Worm (Caenorhabditis elegans): Measurements from ENCODE around the gene col-118.
A peak's percentile ranks its signal among the peaks of the same experiment; 100 is the strongest.

Gene col-118

DNA sequence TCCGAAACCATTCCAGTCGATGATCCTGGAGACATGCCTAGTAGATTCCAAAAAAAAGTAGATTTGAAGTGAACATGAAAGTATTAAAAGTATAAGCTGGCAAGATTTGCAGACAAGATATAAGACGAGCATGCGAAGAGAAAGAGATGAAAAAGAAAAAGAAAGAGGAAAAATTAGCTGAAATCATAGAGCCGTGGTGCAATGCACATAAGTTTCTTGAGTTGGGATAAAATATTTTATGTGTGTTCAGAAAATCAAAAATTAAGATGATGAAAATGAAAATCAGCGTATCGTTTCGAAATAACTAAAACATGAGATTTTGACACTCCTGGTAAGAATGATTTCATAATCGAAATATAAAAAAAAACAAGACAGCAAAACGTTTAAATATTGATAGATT, 3.6 kb upstream of the col-118 start, which contains the start of gene T11B7.2:
Gene T11B7.2, minus strand, starts transcription at position 101 of the 400 bp plus-strand sequence.
- no peak for TF ChIP-seq php-3 (GFP tag; IDR thresholded peaks at IDR 0.05)
- no peak for TF ChIP-seq lir-3 (tag; optimal IDR thresholded peaks at IDR 0.05)
- no peak for TF ChIP-seq mdt-29 (GFP tag; IDR thresholded peaks at IDR 0.05)
- TF ChIP-seq tra-1 (GFP tag; IDR thresholded peaks at IDR 0.05) = no peak
- no peak for TF ChIP-seq saeg-2 (GFP tag; IDR thresholded peaks at IDR 0.05)
- TF ChIP-seq zfp-2 (tag; optimal IDR thresholded peaks at IDR 0.05) = no peak
- no peak for TF ChIP-seq rbr-2 (tag; optimal IDR thresholded peaks at IDR 0.05)
- TF ChIP-seq mxl-2 (GFP tag; conservative IDR thresholded peaks at IDR 0.05) = no peak
- TF ChIP-seq lin-38 (GFP tag; IDR thresholded peaks at IDR 0.05) = no peak
- no peak for TF ChIP-seq daf-8 (GFP tag; IDR thresholded peaks at IDR 0.05)
- no peak for TF ChIP-seq dpl-1 (GFP tag; optimal IDR thresholded peaks at IDR 0.05)
- TF ChIP-seq pqm-1 (tag; optimal IDR thresholded peaks at IDR 0.05) = no peak
- no peak for TF ChIP-seq madf-9 (GFP tag; conservative IDR thresholded peaks at IDR 0.05)
- TF ChIP-seq nhr-77 (tag; optimal IDR thresholded peaks at IDR 0.05) = no peak

DNA sequence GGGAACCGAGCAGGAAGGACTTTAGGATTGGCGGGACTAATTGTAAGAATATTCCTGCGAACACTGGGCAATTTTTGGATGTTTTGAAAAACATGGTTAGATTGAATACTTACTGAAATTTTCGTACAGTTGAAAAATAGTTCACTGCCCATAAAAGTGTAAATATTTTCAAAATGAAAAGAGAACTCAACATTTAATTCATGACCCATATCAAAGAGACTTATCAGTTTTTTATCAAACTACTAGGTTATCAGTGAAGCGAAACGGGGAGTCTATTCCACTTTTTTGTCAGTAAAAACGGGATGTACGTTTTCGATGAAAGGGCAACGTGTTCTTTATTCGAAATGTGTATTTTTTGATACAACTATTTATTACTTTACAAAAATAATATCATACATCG, 2.1 kb upstream of the col-118 start:
- no peak for TF ChIP-seq vab-7 (GFP tag; IDR thresholded peaks at IDR 0.05)
- TF ChIP-seq T20F7.1 (GFP tag; optimal IDR thresholded peaks at IDR 0.05) = peak; percentile 5
- TF ChIP-seq ces-1 (GFP tag; optimal IDR thresholded peaks at IDR 0.05) = no peak
- peak; percentile 94 for TF ChIP-seq pqm-1 (tag; optimal IDR thresholded peaks at IDR 0.05)
- peak; percentile 62 for TF ChIP-seq nhr-28 (tag; optimal IDR thresholded peaks at IDR 0.05)
- peak; percentile 36 for TF ChIP-seq hlh-11 (tag; optimal IDR thresholded peaks at IDR 0.05)
- TF ChIP-seq dve-1 (tag; optimal IDR thresholded peaks at IDR 0.05; ENCODE audit: insufficient read depth) = peak; percentile 32
- no peak for TF ChIP-seq mdl-1 (tag; optimal IDR thresholded peaks at IDR 0.05)
- TF ChIP-seq dmd-6 (GFP tag; IDR thresholded peaks at IDR 0.05) = peak; percentile 39; the same call in 1 of the 2 replicates
- no peak for TF ChIP-seq daf-16 (GFP tag; optimal IDR thresholded peaks at IDR 0.05)
- peak; percentile 56 for TF ChIP-seq daf-16 (tag; optimal IDR thresholded peaks at IDR 0.05)

- TF ChIP-seq set-16 (GFP tag; IDR thresholded peaks at IDR 0.05) = peak; percentile 85
- TF ChIP-seq nhr-237 (tag; optimal IDR thresholded peaks at IDR 0.05) = no peak
- TF ChIP-seq ama-1 (optimal IDR thresholded peaks at IDR 0.05) = no peak
- no peak for TF ChIP-seq dve-1 (tag; optimal IDR thresholded peaks at IDR 0.05; ENCODE audit: insufficient read depth)
Measured at ce11 chrIV:8848983-8849382, 965 bp downstream of the col-118 start.

DNA sequence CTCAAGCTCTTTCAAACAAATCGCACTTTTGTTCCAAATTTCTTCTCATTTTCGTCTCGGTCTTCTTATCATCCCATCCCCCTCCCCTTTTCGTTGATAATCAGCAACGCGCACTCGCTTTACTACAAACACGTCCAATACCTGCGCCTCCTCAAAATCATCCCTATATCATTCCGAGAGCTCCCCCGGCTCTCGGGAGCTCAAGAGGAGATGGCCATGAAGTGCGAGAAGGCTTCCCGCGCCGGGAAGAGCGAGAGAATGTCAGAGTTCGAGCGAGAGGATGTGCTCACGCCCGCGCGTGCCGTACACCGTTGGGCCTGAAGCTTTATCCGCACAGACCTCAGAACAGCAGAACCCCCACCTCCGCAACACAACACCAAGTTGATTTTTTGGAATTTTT, 2.8 kb downstream of the col-118 start:
- TF ChIP-seq set-16 (GFP tag; IDR thresholded peaks at IDR 0.05) (peak; percentile 92), tag-97 (GFP tag; IDR thresholded peaks at IDR 0.05) (no peak), lin-29 (GFP tag; IDR thresholded peaks at IDR 0.05) (0 out of 2 replicates have a peak, but pooled peaks have one; percentile 26), nhr-28 (tag; optimal IDR thresholded peaks at IDR 0.05) (peak; percentile 13), nhr-42 (GFP tag; IDR thresholded peaks at IDR 0.05) (no peak), dmd-8 (GFP tag; IDR thresholded peaks at IDR 0.05) (0 out of 2 replicates have a peak, but pooled peaks have one; percentile 57), hlh-11 (tag; optimal IDR thresholded peaks at IDR 0.05) (peak; percentile 1)

DNA sequence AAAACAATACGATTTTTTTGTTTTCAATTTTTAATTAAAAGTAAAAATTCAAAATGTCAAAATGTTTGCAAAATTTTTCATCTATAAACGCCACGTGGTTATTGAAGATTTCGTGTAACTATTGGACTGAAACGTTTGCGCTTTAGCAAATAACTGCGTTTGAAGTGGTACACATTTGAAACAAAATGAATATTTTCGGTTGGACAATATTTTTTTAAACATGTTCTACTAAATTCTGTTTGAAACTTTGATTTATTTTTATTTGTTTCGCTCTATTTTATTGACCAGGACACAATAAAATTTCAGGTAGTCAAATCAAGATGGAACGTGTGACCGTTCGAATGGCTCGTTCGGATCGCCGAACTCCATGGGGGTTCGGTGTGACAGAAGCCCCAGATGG, 4.2 kb downstream of the col-118 start, which contains the start of gene alp-1:
Gene alp-1, plus strand, starts transcription at position 301 of the 400 bp plus-strand sequence.
- TF ChIP-seq daf-19 (GFP tag; conservative IDR thresholded peaks at IDR 0.05) = no peak
- no peak for TF ChIP-seq nhr-41 (GFP tag; IDR thresholded peaks at IDR 0.05)
- no peak for TF ChIP-seq ztf-11 (tag; optimal IDR thresholded peaks at IDR 0.05)
- no peak for TF ChIP-seq Y5F2A.4 (GFP tag; optimal IDR thresholded peaks at IDR 0.05)
